Fruit fly (Drosophila melanogaster) whole organism, prepupa: ENCODE results near the gene Smug.

Experiments used
- CG11902 ChIP-seq: fragments of 200-800 bp; sonication (Bioruptor generic); optimal IDR thresholded peaks from 3 replicates; lab custom pipeline; 2016; ENCODE audit warnings: missing biosample characterization, missing genetic modification characterization
- CG3032 ChIP-seq: fragments of 200-800 bp; optimal IDR thresholded peaks from 2 replicates; lab custom pipeline; 2019; ENCODE audit warnings: missing biosample characterization, mild to moderate bottlenecking, missing genetic modification characterization, moderate library complexity
- CG6163 ChIP-seq: fragments of 200-800 bp; sonication (Bioruptor generic); IDR thresholded peaks from 3 replicates; pipeline ENCODE4 v1.3.6; 2022; ENCODE audit warnings: missing biosample characterization, missing genetic modification characterization
- CG6276 ChIP-seq: fragments of 200-800 bp; sonication (Bioruptor generic); optimal IDR thresholded peaks from 2 replicates; lab custom pipeline; 2017; ENCODE audit warnings: missing biosample characterization, mild to moderate bottlenecking, missing genetic modification characterization
- CG6792 ChIP-seq: fragments of 200-800 bp; sonication (Bioruptor generic); optimal IDR thresholded peaks from 3 replicates; lab custom pipeline; 2016; ENCODE audit warnings: missing biosample characterization, missing genetic modification characterization
- CG6854 ChIP-seq: fragments of 200-800 bp; sonication (Bioruptor generic); optimal IDR thresholded peaks from 2 replicates; lab custom pipeline; 2017; ENCODE audit warnings: missing biosample characterization, mild to moderate bottlenecking, missing genetic modification characterization
- CG8119 ChIP-seq: fragments of 200-800 bp; sonication (Bioruptor generic); IDR thresholded peaks from 3 replicates; pipeline ENCODE4 v1.3.6; 2022; ENCODE audit warnings: missing biosample characterization, missing genetic modification characterization
- Ets21C ChIP-seq: fragments of 200-800 bp; sonication (Bioruptor generic); optimal IDR thresholded peaks from 3 replicates; lab custom pipeline; 2016; ENCODE audit warnings: missing biosample characterization, missing genetic modification characterization
- Ets96B ChIP-seq: fragments of 200-800 bp; optimal IDR thresholded peaks from 2 replicates; lab custom pipeline; 2019; ENCODE audit warnings: missing biosample characterization, mild to moderate bottlenecking, missing genetic modification characterization, moderate library complexity
- achi ChIP-seq: fragments of 200-800 bp; sonication (Bioruptor generic); optimal IDR thresholded peaks from 3 replicates; lab custom pipeline; 2016; ENCODE audit warnings: missing biosample characterization, missing genetic modification characterization
- dsx ChIP-seq: fragments of 200-800 bp; optimal IDR thresholded peaks from 3 replicates; lab custom pipeline; 2019; ENCODE audit warnings: missing biosample characterization, mild to moderate bottlenecking, missing genetic modification characterization, moderate library complexity; ENCODE audit not compliant: poor library complexity, severe bottlenecking
- esn ChIP-seq: fragments of 200-800 bp; sonication (Bioruptor generic); optimal IDR thresholded peaks from 2 replicates; lab custom pipeline; 2016; ENCODE audit warnings: missing biosample characterization, mild to moderate bottlenecking, missing genetic modification characterization, moderate library complexity
- ss ChIP-seq, 2 experiments: fragments of 200-800 bp; sonication (Bioruptor generic); optimal IDR thresholded peaks; 2 replicates in 1 of 2; 3 replicates in 1 of 2; lab custom pipeline; 2017 to 2018; ENCODE audit warnings: mild to moderate bottlenecking in 2 of 2, missing biosample characterization in 2 of 2, missing genetic modification characterization in 2 of 2, moderate library complexity in 1 of 2

Smug gene

dm6 chr3R:17197599-17197998, 47.2 kb downstream of the Smug start:
- TF ChIP-seq CG6854 = no peak
- no peak for TF ChIP-seq CG6276 (GFP tag; lab: Kevin White, UChicago)
- TF ChIP-seq CG6163 (GFP tag; lab: Robert Waterston, UW) = no peak
- no peak for TF ChIP-seq ss (GFP tag; optimal IDR thresholded peaks at IDR 0.05; lab: Kevin White, UChicago)
- TF ChIP-seq CG11902 (GFP tag; lab: Kevin White, UChicago) = no peak
- no peak for TF ChIP-seq dsx
- TF ChIP-seq Ets96B (tag; lab: Kevin White, UChicago) = no peak
- TF ChIP-seq achi (GFP tag; lab: Kevin White, UChicago) = no peak
- TF ChIP-seq CG6792 (GFP tag; lab: Kevin White, UChicago) = no peak
- no peak for TF ChIP-seq esn
- TF ChIP-seq CG8119 (GFP tag; lab: Robert Waterston, UW) = no peak
- TF ChIP-seq CG3032 = no peak
- TF ChIP-seq Ets21C = no peak
- TF ChIP-seq, all 60 proteins: peak for 0
